Fruit fly (Drosophila melanogaster) whole organism, adult: Measurements from ENCODE around the gene CG18262.

Source experiments
- CG14711 ChIP-seq: fragments of 200-800 bp; sonication (Bioruptor generic); optimal IDR thresholded peaks from 2 replicates; lab custom pipeline; 2018; ENCODE audit warnings: missing biosample characterization, mild to moderate bottlenecking, missing genetic modification characterization, moderate library complexity
- CG1620 ChIP-seq: fragments of 200-800 bp; sonication (Bioruptor generic); optimal IDR thresholded peaks from 2 replicates; lab custom pipeline; 2016; ENCODE audit warnings: missing biosample characterization, missing genetic modification characterization
- CG5204 ChIP-seq: fragments of 200-800 bp; sonication (Bioruptor generic); optimal IDR thresholded peaks from 2 replicates; lab custom pipeline; 2016; ENCODE audit warnings: missing biosample characterization, missing genetic modification characterization
- Hr96 ChIP-seq: fragments of 200-800 bp; sonication (Bioruptor generic); optimal IDR thresholded peaks from 2 replicates; lab custom pipeline; 2016; ENCODE audit warnings: missing biosample characterization, missing genetic modification characterization
- bab1 ChIP-seq: fragments of 200-800 bp; sonication (Bioruptor generic); optimal IDR thresholded peaks from 3 replicates; lab custom pipeline; 2019; ENCODE audit warnings: missing biosample characterization, mild to moderate bottlenecking, missing genetic modification characterization, moderate library complexity
- cic ChIP-seq: fragments of 200-800 bp; sonication (Bioruptor generic); optimal IDR thresholded peaks from 2 replicates; lab custom pipeline; 2017; ENCODE audit warnings: missing biosample characterization, mild to moderate bottlenecking, missing genetic modification characterization, moderate library complexity
- cnc ChIP-seq, 2 experiments: fragments of >200 bp; optimal IDR thresholded peaks; 2 replicates each; lab custom pipeline; 2017
- kay ChIP-seq: fragments of 200-800 bp; sonication (Bioruptor generic); peaks from one replicate; lab custom pipeline; 2016; ENCODE audit warnings: missing biosample characterization, missing genetic modification characterization, borderline replicate concordance
- ovo ChIP-seq: fragments of 200-800 bp; sonication (Bioruptor generic); optimal IDR thresholded peaks from 2 replicates; lab custom pipeline; 2016; ENCODE audit warnings: missing biosample characterization, missing genetic modification characterization
- tj ChIP-seq: fragments of 200-800 bp; sonication (Bioruptor generic); optimal IDR thresholded peaks from 3 replicates; lab custom pipeline; 2017; ENCODE audit warnings: missing biosample characterization, mild to moderate bottlenecking, missing genetic modification characterization, moderate library complexity

DNA sequence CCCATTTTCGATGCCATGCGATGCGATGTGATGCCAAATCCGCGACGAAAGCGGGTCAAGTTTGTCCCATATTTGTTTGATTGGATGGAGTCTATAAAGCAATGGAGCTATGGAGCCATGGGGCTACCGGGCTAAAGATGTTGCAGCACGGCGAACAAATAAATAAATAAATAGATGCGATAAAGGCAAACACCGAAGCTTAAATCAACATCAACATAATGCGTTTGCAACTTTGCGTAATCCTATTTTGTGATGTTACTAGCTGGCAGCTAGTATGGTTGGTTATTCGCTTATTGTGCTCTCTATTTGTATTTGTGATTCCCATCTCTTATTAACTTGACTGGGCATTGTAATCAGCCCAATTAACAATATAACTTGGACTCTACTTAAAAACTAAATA is 24.6 kb upstream of the CG18262 start:
- TF ChIP-seq bab1 (GFP tag; lab: Kevin White, UChicago) = no peak
- TF ChIP-seq CG1620 (GFP tag; lab: Kevin White, UChicago) = no peak
- no peak for TF ChIP-seq tj
- TF ChIP-seq Hr96 (GFP tag; lab: Kevin White, UChicago) = no peak
- TF ChIP-seq cic (GFP tag; lab: Kevin White, UChicago) = no peak
- TF ChIP-seq cnc (optimal IDR thresholded peaks at IDR 0.05; lab: Kevin White, UChicago) = no peak
- TF ChIP-seq ovo (GFP tag; lab: Kevin White, UChicago) = no peak
- no peak for TF ChIP-seq CG5204 (GFP tag; lab: Kevin White, UChicago)
- no peak for TF ChIP-seq kay (GFP tag; lab: Kevin White, UChicago)
- no peak for TF ChIP-seq CG14711 (tag; lab: Kevin White, UChicago)
